Fruit fly (Drosophila melanogaster) whole organism, embryonic: ENCODE measurements around the gene Cka.

Experiments used
- Bgb ChIP-seq: fragments of 200-800 bp; sonication (Bioruptor generic); IDR thresholded peaks from 2 replicates; pipeline ENCODE4 v1.3.6; 2022; ENCODE audit warnings: missing biosample characterization, missing genetic modification characterization; ENCODE audit not compliant: partially characterized antibody
- CG10147 ChIP-seq: fragments of 200-800 bp; sonication (Bioruptor generic); optimal IDR thresholded peaks from 2 replicates; lab custom pipeline; 2019; ENCODE audit warnings: missing biosample characterization, mild to moderate bottlenecking, missing genetic modification characterization, moderate library complexity
- CG11398 ChIP-seq: fragments of 200-800 bp; sonication (Bioruptor generic); optimal IDR thresholded peaks from 2 replicates; lab custom pipeline; 2016; ENCODE audit warnings: missing biosample characterization, missing genetic modification characterization
- CG15073 ChIP-seq: fragments of 200-800 bp; sonication (Bioruptor generic); optimal IDR thresholded peaks from 2 replicates; lab custom pipeline; 2016; ENCODE audit warnings: missing biosample characterization, missing genetic modification characterization
- CG1603 ChIP-seq: fragments of 200-800 bp; sonication (Bioruptor generic); optimal IDR thresholded peaks from 2 replicates; lab custom pipeline; 2019; ENCODE audit warnings: missing biosample characterization, mild to moderate bottlenecking, missing genetic modification characterization, moderate library complexity
- CG18599 ChIP-seq: fragments of 200-800 bp; sonication (Bioruptor generic); optimal IDR thresholded peaks from 3 replicates; lab custom pipeline; 2017; ENCODE audit warnings: missing biosample characterization, missing genetic modification characterization, mild to moderate bottlenecking, moderate library complexity, missing genetic modification reagents
- CG2116 ChIP-seq: fragments of 200-800 bp; sonication (Bioruptor generic); optimal IDR thresholded peaks from 3 replicates; lab custom pipeline; 2018; ENCODE audit warnings: missing biosample characterization, mild to moderate bottlenecking, missing genetic modification characterization
- CG2199 ChIP-seq: fragments of 200-800 bp; sonication (Bioruptor generic); IDR thresholded peaks from 3 replicates; pipeline ENCODE4 v1.3.6; 2022; ENCODE audit warnings: missing biosample characterization, missing genetic modification characterization
- CG31224 ChIP-seq: fragments of 200-800 bp; sonication (Bioruptor generic); IDR thresholded peaks from 2 replicates; pipeline ENCODE4 v1.3.6; 2022; ENCODE audit warnings: missing biosample characterization, missing genetic modification characterization
- CG3281 ChIP-seq: fragments of 200-800 bp; sonication (Bioruptor generic); optimal IDR thresholded peaks from 3 replicates; lab custom pipeline; 2017; ENCODE audit warnings: missing biosample characterization, mild to moderate bottlenecking, missing genetic modification characterization
- CG4617 ChIP-seq: fragments of 200-800 bp; sonication (Bioruptor generic); optimal IDR thresholded peaks from 3 replicates; lab custom pipeline; 2016; ENCODE audit warnings: missing biosample characterization, missing genetic modification characterization, borderline replicate concordance
- CG4730 ChIP-seq: fragments of 200-800 bp; sonication (Bioruptor generic); IDR thresholded peaks from 2 replicates; pipeline ENCODE4 v1.3.6; 2022; ENCODE audit warnings: missing biosample characterization, missing genetic modification characterization
- CG4854 ChIP-seq: fragments of 200-800 bp; sonication (Bioruptor generic); optimal IDR thresholded peaks from 2 replicates; lab custom pipeline; 2016; ENCODE audit warnings: missing biosample characterization, missing genetic modification characterization, inconsistent platforms
- CG5180 ChIP-seq: fragments of 200-800 bp; sonication (Bioruptor generic); optimal IDR thresholded peaks from 3 replicates; lab custom pipeline; 2017; ENCODE audit warnings: missing biosample characterization, missing genetic modification characterization, mild to moderate bottlenecking, moderate library complexity, missing genetic modification reagents
- CG6175 ChIP-seq: fragments of 200-800 bp; sonication (Bioruptor generic); IDR thresholded peaks from 3 replicates; pipeline ENCODE4 v1.3.6; 2022; ENCODE audit warnings: missing biosample characterization, missing genetic modification characterization
- CG6765 ChIP-seq: fragments of 200-800 bp; sonication (Bioruptor generic); optimal IDR thresholded peaks from 3 replicates; lab custom pipeline; 2017; ENCODE audit warnings: missing biosample characterization, mild to moderate bottlenecking, missing genetic modification characterization
- CG7786 ChIP-seq: fragments of 200-800 bp; sonication (Bioruptor generic); optimal IDR thresholded peaks from 2 replicates; lab custom pipeline; 2016; ENCODE audit warnings: missing biosample characterization, missing genetic modification characterization
- CG8089 ChIP-seq: fragments of 200-800 bp; sonication (Bioruptor generic); optimal IDR thresholded peaks from 3 replicates; lab custom pipeline; 2016; ENCODE audit warnings: missing biosample characterization, missing genetic modification characterization
- D19A ChIP-seq: fragments of 200-800 bp; optimal IDR thresholded peaks from 3 replicates; lab custom pipeline; 2019; ENCODE audit warnings: missing biosample characterization, mild to moderate bottlenecking, missing genetic modification characterization, moderate library complexity
- D19B ChIP-seq: fragments of 200-800 bp; sonication (Bioruptor generic); optimal IDR thresholded peaks from 2 replicates; lab custom pipeline; 2017; ENCODE audit warnings: missing biosample characterization, mild to moderate bottlenecking, missing genetic modification characterization
- Dfd ChIP-seq, 2 experiments: fragments of >200 bp; optimal IDR thresholded peaks; 2 replicates each; lab custom pipeline; 2017; ENCODE audit warnings: missing biosample characterization in 2 of 2, missing genetic modification characterization in 2 of 2
- Dip3 ChIP-seq: fragments of 200-800 bp; sonication (Bioruptor generic); optimal IDR thresholded peaks from 3 replicates; lab custom pipeline; 2016; ENCODE audit warnings: missing biosample characterization, missing genetic modification characterization
- Eip74EF ChIP-seq, 2 experiments: fragments of 200-800 bp in 1 of 2; fragments of >200 bp in 1 of 2; sonication (Bioruptor generic) in 1 of 2; optimal IDR thresholded peaks; 2 replicates each; lab custom pipeline; 2017 to 2019; ENCODE audit warnings: missing biosample characterization in 2 of 2, missing genetic modification characterization in 2 of 2, mild to moderate bottlenecking in 1 of 2, moderate library complexity in 1 of 2
- Fer1 ChIP-seq: fragments of 200-800 bp; sonication (Bioruptor generic); optimal IDR thresholded peaks from 2 replicates; lab custom pipeline; 2017; ENCODE audit warnings: missing biosample characterization, mild to moderate bottlenecking, missing genetic modification characterization
- Gug ChIP-seq: fragments of 200-800 bp; sonication (Bioruptor generic); IDR thresholded peaks from 4 replicates; pipeline ENCODE4 v1.3.6; 2022; ENCODE audit warnings: missing biosample characterization, missing genetic modification characterization
- HmgD ChIP-seq: fragments of 200-800 bp; sonication (Bioruptor generic); optimal IDR thresholded peaks from 3 replicates; lab custom pipeline; 2016; ENCODE audit warnings: missing biosample characterization, missing genetic modification characterization
- Myb ChIP-seq: fragments of 200-800 bp; sonication (Bioruptor generic); optimal IDR thresholded peaks from 2 replicates; lab custom pipeline; 2016; ENCODE audit warnings: missing biosample characterization, missing genetic modification characterization
- NK7.1 ChIP-seq: fragments of 200-800 bp; sonication (Bioruptor generic); optimal IDR thresholded peaks from 3 replicates; lab custom pipeline; 2016; ENCODE audit warnings: missing biosample characterization, missing genetic modification characterization
- Nf-YC ChIP-seq: fragments of 200-800 bp; optimal IDR thresholded peaks from 3 replicates; lab custom pipeline; 2019; ENCODE audit warnings: missing biosample characterization, mild to moderate bottlenecking, missing genetic modification characterization, moderate library complexity
- Sry-δ ChIP-seq: fragments of 200-800 bp; sonication (Bioruptor generic); optimal IDR thresholded peaks from 2 replicates; lab custom pipeline; 2016; ENCODE audit warnings: missing biosample characterization, missing genetic modification characterization
- Tbp ChIP-seq: fragments of >200 bp; optimal IDR thresholded peaks from 2 replicates; lab custom pipeline; 2018; ENCODE audit warnings: missing biosample characterization, missing genetic modification characterization
- ab ChIP-seq: fragments of 200-800 bp; sonication (Bioruptor generic); optimal IDR thresholded peaks from 2 replicates; lab custom pipeline; 2016; ENCODE audit warnings: missing biosample characterization, missing genetic modification characterization
- ase ChIP-seq: fragments of 200-800 bp; sonication (Bioruptor generic); IDR thresholded peaks from 3 replicates; pipeline ENCODE4 v1.3.6; 2022; ENCODE audit warnings: missing biosample characterization, missing genetic modification characterization
- dm ChIP-seq: fragments of 200-800 bp; sonication (Bioruptor generic); optimal IDR thresholded peaks from 3 replicates; lab custom pipeline; 2016; ENCODE audit warnings: missing biosample characterization, missing genetic modification characterization
- emc ChIP-seq: fragments of 200-800 bp; sonication (Bioruptor generic); optimal IDR thresholded peaks from 2 replicates; lab custom pipeline; 2016; ENCODE audit warnings: missing biosample characterization, missing genetic modification characterization
- ewg ChIP-seq: fragments of 200-800 bp; sonication (Bioruptor generic); optimal IDR thresholded peaks from 3 replicates; lab custom pipeline; 2017; ENCODE audit warnings: mild to moderate bottlenecking, missing biosample characterization, missing genetic modification reagents, missing genetic modification characterization
- fru ChIP-seq: fragments of >200 bp; optimal IDR thresholded peaks from 2 replicates; lab custom pipeline; 2017
- ftz-f1 ChIP-seq: fragments of 200-800 bp; sonication (Bioruptor generic); optimal IDR thresholded peaks from 2 replicates; lab custom pipeline; 2016; ENCODE audit warnings: missing biosample characterization, missing genetic modification characterization
- gt ChIP-seq: fragments of 200-800 bp; sonication (Bioruptor generic); IDR thresholded peaks from 2 replicates; pipeline ENCODE4 v1.3.6; 2022; ENCODE audit warnings: missing biosample characterization, missing genetic modification characterization
- her ChIP-seq: fragments of 200-800 bp; sonication (Bioruptor generic); optimal IDR thresholded peaks from 2 replicates; lab custom pipeline; 2016; ENCODE audit warnings: missing biosample characterization, missing genetic modification characterization
- kay ChIP-seq: fragments of 200-800 bp; sonication (Bioruptor generic); optimal IDR thresholded peaks from 2 replicates; lab custom pipeline; 2016; ENCODE audit warnings: missing biosample characterization, missing genetic modification characterization
- lov ChIP-seq, 2 experiments: fragments of 200-800 bp in 1 of 2; fragments of >200 bp in 1 of 2; sonication (Bioruptor generic) in 1 of 2; IDR thresholded peaks in 1 of 2; optimal IDR thresholded peaks in 1 of 2; 2 replicates in 1 of 2; 3 replicates in 1 of 2; pipeline versions ENCODE4 v1.3.6 to Lab custom; 2017 to 2022; ENCODE audit warnings: missing biosample characterization in 1 of 2, missing genetic modification characterization in 1 of 2
- luna ChIP-seq: fragments of 200-800 bp; sonication (Bioruptor generic); optimal IDR thresholded peaks from 2 replicates; lab custom pipeline; 2016; ENCODE audit warnings: missing biosample characterization, missing genetic modification characterization
- onecut ChIP-seq: fragments of 200-800 bp; sonication (Bioruptor generic); IDR thresholded peaks from 2 replicates; pipeline ENCODE4 v1.3.6; 2022; ENCODE audit warnings: missing biosample characterization, missing genetic modification characterization
- peb ChIP-seq: fragments of 200-800 bp; sonication (Bioruptor generic); IDR thresholded peaks from 2 replicates; pipeline ENCODE4 v1.3.6; 2022; ENCODE audit warnings: missing biosample characterization, missing genetic modification characterization
- salm ChIP-seq: fragments of 200-800 bp; sonication (Bioruptor generic); optimal IDR thresholded peaks from 2 replicates; lab custom pipeline; 2018; ENCODE audit warnings: missing biosample characterization, mild to moderate bottlenecking, missing genetic modification characterization
- slou ChIP-seq: fragments of 200-800 bp; sonication (Bioruptor generic); optimal IDR thresholded peaks from 3 replicates; lab custom pipeline; 2016; ENCODE audit warnings: missing biosample characterization, missing genetic modification characterization
- slp2 ChIP-seq: fragments of 200-800 bp; sonication (Bioruptor generic); optimal IDR thresholded peaks from 2 replicates; lab custom pipeline; 2016; ENCODE audit warnings: missing biosample characterization, missing genetic modification characterization
- ssp ChIP-seq: fragments of 200-800 bp; sonication (Bioruptor generic); IDR thresholded peaks from 2 replicates; pipeline ENCODE4 v1.3.6; 2022; ENCODE audit warnings: missing biosample characterization, missing genetic modification characterization
- tx ChIP-seq: fragments of 200-800 bp; sonication (Bioruptor generic); optimal IDR thresholded peaks from 2 replicates; lab custom pipeline; 2016; ENCODE audit warnings: missing biosample characterization, missing genetic modification characterization

Cka gene

dm6 chr2L:8083427-8084295, 53.1 kb downstream of the Cka start (continued):
- TF ChIP-seq ftz-f1 (GFP tag; lab: Kevin White, UChicago) = peak; percentile 93
- TF ChIP-seq ewg (GFP tag; lab: Kevin White, UChicago) = peak; percentile 12
- TF ChIP-seq Dfd (GFP tag; optimal IDR thresholded peaks at IDR 0.05; lab: Kevin White, UChicago) = no peak
- TF ChIP-seq Eip74EF (GFP tag; optimal IDR thresholded peaks at IDR 0.05; lab: Kevin White, UChicago) = peak in 1 of 2 experiments; percentile 36
- no peak for TF ChIP-seq lov (optimal IDR thresholded peaks at IDR 0.05; lab: Kevin White, UChicago)
- peak; percentile 42; the same call in 1 of the 3 replicates for TF ChIP-seq lov (GFP tag; IDR thresholded peaks at IDR 0.05; lab: Robert Waterston, UW)
- no peak for TF ChIP-seq CG4854 (GFP tag; lab: Kevin White, UChicago)
- TF ChIP-seq CG2199 (GFP tag; lab: Robert Waterston, UW) = peak; percentile 71; the same call in 1 of the 3 replicates
- no peak for TF ChIP-seq CG7786
- TF ChIP-seq dm (GFP tag; lab: Kevin White, UChicago) = no peak
- TF ChIP-seq luna (GFP tag; lab: Kevin White, UChicago) = no peak
- TF ChIP-seq slou (GFP tag; lab: Kevin White, UChicago) = no peak
- no peak for TF ChIP-seq CG6175
- no peak for TF ChIP-seq gt (GFP tag; lab: Robert Waterston, UW)
- TF ChIP-seq CG2116 (GFP tag; lab: Kevin White, UChicago) = no peak
- TF ChIP-seq kay (GFP tag; lab: Kevin White, UChicago) = peak; percentile 3
- TF ChIP-seq her (GFP tag; lab: Kevin White, UChicago) = no peak
- TF ChIP-seq ase (GFP tag; lab: Robert Waterston, UW) = no peak
- no peak for TF ChIP-seq CG31224
- TF ChIP-seq CG10147 (GFP tag; lab: Kevin White, UChicago) = no peak
- no peak for TF ChIP-seq NK7.1 (GFP tag; lab: Kevin White, UChicago)
- TF ChIP-seq CG15073 (GFP tag; lab: Kevin White, UChicago) = no peak
- no peak for TF ChIP-seq CG4730 (GFP tag; lab: Robert Waterston, UW)
- no peak for TF ChIP-seq CG6765 (GFP tag; lab: Kevin White, UChicago)
- no peak for TF ChIP-seq salm (tag; lab: Kevin White, UChicago)
- no peak for TF ChIP-seq ab (GFP tag; lab: Kevin White, UChicago)
- TF ChIP-seq CG4617 = peak; percentile 54
- TF ChIP-seq emc (GFP tag; lab: Kevin White, UChicago) = no peak
- peak; percentile 13 for TF ChIP-seq CG1603 (tag; lab: Kevin White, UChicago)
- TF ChIP-seq Bgb (GFP tag; lab: Robert Waterston, UW) = peak; percentile 32; the same call in 1 of the 2 replicates
- TF ChIP-seq D19B (GFP tag; lab: Kevin White, UChicago) = no peak
- no peak for TF ChIP-seq onecut (GFP tag; lab: Robert Waterston, UW)
- no peak for TF ChIP-seq CG11398 (GFP tag; lab: Kevin White, UChicago)
- TF ChIP-seq HmgD (GFP tag; lab: Kevin White, UChicago) = no peak
- peak; percentile 41 for TF ChIP-seq CG18599 (GFP tag; lab: Kevin White, UChicago)
- no peak for TF ChIP-seq CG3281
- TF ChIP-seq tx = no peak
- TF ChIP-seq ssp = no peak
- TF ChIP-seq Nf-YC (tag; lab: Kevin White, UChicago) = no peak
- no peak for TF ChIP-seq Myb (GFP tag; lab: Kevin White, UChicago)
- TF ChIP-seq fru (lab: Kevin White, UChicago) = no peak
- no peak for TF ChIP-seq Tbp (GFP tag; lab: Kevin White, UChicago)
- no peak for TF ChIP-seq CG8089
- TF ChIP-seq CG5180 = peak; percentile 16
- no peak for TF ChIP-seq Sry-δ (GFP tag; lab: Kevin White, UChicago)
- no peak for TF ChIP-seq Gug (GFP tag; lab: Robert Waterston, UW)
- TF ChIP-seq peb = no peak
- peak; percentile 16 for TF ChIP-seq D19A (tag; lab: Kevin White, UChicago)
- TF ChIP-seq Fer1 (GFP tag; lab: Kevin White, UChicago) = peak; percentile 16
- TF ChIP-seq Dip3 (GFP tag; lab: Kevin White, UChicago) = no peak
- no peak for TF ChIP-seq slp2
